Fruit fly (Drosophila melanogaster): ENCODE results near the gene Bulli.
A peak's percentile ranks its signal among the peaks of the same experiment; 100 is the strongest.

Bulli gene

DNA sequence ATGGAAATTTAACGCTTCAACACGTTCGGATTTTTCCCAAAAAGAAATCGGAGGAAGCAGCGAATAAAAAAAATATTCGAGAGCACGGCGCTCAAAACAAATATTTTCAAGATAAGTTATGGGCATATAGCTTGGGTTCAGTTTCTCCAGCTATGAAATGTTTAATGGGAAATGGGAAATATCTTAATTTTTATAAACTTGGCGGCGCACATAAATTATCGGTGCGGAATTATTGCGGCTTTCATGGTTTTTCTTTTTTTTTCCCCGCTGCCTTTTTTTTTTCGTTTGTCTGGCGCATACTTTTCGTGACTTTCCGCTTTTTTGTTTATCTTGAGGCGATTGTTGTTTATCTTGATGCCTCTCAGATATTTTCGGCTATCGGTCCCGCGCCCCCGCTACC lies 9.5 kb downstream of the Bulli start:
- TF ChIP-seq rgr (GFP tag; optimal IDR thresholded peaks at IDR 0.05) (no peak), foxo (GFP tag; optimal IDR thresholded peaks at IDR 0.05) (no peak), Dfd (GFP tag; optimal IDR thresholded peaks at IDR 0.05) (no peak), CrebA (GFP tag; optimal IDR thresholded peaks at IDR 0.05; ENCODE audit: borderline replicate concordance) (no peak), pan (optimal IDR thresholded peaks at IDR 0.05) (no peak), Jra (GFP tag; optimal IDR thresholded peaks at IDR 0.05) (no peak)

DNA sequence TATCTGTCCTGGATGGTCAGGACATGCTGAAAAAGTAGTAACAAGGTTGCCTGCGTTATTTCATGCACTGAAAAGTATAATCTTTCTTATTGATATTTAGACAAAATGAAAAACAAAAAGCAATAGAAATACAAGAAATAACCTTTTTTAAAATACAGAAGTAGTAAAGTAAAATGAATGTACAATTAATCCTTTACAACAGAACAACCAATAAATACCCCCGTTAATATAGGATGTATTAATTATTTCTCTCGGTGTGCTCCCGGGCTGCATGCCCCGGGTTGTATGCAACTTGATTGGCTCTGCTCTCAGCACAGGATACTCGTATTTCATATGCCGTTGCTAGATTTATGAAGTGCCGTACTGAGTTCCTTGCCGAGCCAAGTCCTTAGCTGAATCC lies 10.1 kb downstream of the Bulli start:
- TF ChIP-seq usp (GFP tag; optimal IDR thresholded peaks at IDR 0.05): no peak
- no peak for TF ChIP-seq N (GFP tag; optimal IDR thresholded peaks at IDR 0.05)
- no peak for TF ChIP-seq Mio (GFP tag; optimal IDR thresholded peaks at IDR 0.05)
- no peak for TF ChIP-seq Rel (GFP tag; optimal IDR thresholded peaks at IDR 0.05)
- TF ChIP-seq Rel (tag; optimal IDR thresholded peaks at IDR 0.05): no peak

DNA sequence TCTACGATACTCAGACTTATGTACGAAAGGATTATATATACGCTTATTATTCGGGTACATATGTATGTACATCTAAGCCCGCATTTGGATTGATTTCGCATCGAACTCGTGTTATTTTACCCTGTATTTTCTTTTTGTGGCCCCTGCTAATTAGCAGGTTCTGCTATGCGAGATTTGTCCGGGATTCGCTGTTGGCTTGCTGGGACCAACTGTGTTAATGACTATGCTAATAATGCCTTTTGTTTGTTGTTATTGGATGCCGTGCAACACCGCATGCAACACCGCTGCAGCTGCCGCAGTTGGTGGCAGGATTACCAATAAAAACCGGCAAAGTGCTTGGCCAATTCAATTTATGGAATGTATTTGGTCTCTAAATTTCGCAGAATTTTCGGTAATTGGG lies 12.0 kb downstream of the Bulli start:
- no peak for TF ChIP-seq br (GFP tag; optimal IDR thresholded peaks at IDR 0.05)
- TF ChIP-seq pan (optimal IDR thresholded peaks at IDR 0.05): no peak
- no peak for TF ChIP-seq dl (GFP tag; optimal IDR thresholded peaks at IDR 0.05; ENCODE audit: insufficient read depth in 1 of 2, partially characterized antibody in 2 of 2)

- TF ChIP-seq brk (GFP tag; optimal IDR thresholded peaks at IDR 0.05) (no peak), Rel (GFP tag; optimal IDR thresholded peaks at IDR 0.05) (no peak), Rel (tag; optimal IDR thresholded peaks at IDR 0.05) (no peak), lola (GFP tag; optimal IDR thresholded peaks at IDR 0.05) (no peak), Myc (optimal IDR thresholded peaks at IDR 0.05) (no peak), Hr83 (GFP tag; optimal IDR thresholded peaks at IDR 0.05; ENCODE audit: poor library complexity, severe bottlenecking) (no peak), Hr78 (GFP tag; optimal IDR thresholded peaks at IDR 0.05) (no peak), dl (GFP tag; optimal IDR thresholded peaks at IDR 0.05; ENCODE audit: insufficient read depth in 1 of 2, partially characterized antibody in 2 of 2) (no peak), ey (GFP tag; optimal IDR thresholded peaks at IDR 0.05) (no peak), foxo (GFP tag; optimal IDR thresholded peaks at IDR 0.05) (no peak), CG9705 (GFP tag; optimal IDR thresholded peaks at IDR 0.05) (no peak), br (GFP tag; optimal IDR thresholded peaks at IDR 0.05) (no peak), rgr (GFP tag; optimal IDR thresholded peaks at IDR 0.05) (no peak), jim (GFP tag; optimal IDR thresholded peaks at IDR 0.05) (no peak), tai (GFP tag; optimal IDR thresholded peaks at IDR 0.05) (no peak), Dfd (GFP tag; optimal IDR thresholded peaks at IDR 0.05) (no peak), sage (GFP tag; optimal IDR thresholded peaks at IDR 0.05) (no peak), Mio (GFP tag; optimal IDR thresholded peaks at IDR 0.05) (no peak), fru (GFP tag; optimal IDR thresholded peaks at IDR 0.05) (no peak), CrebA (GFP tag; optimal IDR thresholded peaks at IDR 0.05; ENCODE audit: borderline replicate concordance) (no peak), woc (GFP tag; optimal IDR thresholded peaks at IDR 0.05) (no peak)
These were observed 19.6 kb downstream of the Bulli start for dm6 chr3L:6508083-6508482.

- peak; percentile 10 for TF ChIP-seq Sp1 (GFP tag; optimal IDR thresholded peaks at IDR 0.05)
- no peak for TF ChIP-seq Jra (GFP tag; optimal IDR thresholded peaks at IDR 0.05)
- no peak for TF ChIP-seq rgr (GFP tag; optimal IDR thresholded peaks at IDR 0.05)
These were observed 23.8 kb downstream of the Bulli start for dm6 chr3L:6512284-6512683.

DNA sequence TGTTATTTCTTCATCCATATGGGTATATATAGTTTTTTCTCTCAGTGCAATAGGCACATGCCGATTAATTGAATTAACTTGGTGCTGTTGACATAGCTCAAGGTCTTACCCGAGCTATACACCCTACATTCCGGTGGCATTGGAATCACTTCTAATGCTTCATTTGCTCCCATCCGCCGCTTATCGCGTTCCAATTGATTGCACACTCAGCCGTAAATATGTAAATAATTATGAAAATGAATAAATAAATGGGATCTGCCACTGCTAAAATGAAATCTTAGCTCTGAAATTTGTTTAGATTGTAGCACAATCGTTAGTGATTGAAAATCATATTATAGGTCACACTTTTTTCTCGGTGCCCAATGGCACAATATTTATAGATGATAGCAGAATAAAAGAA lies 28.4 kb downstream of the Bulli start:
- TF ChIP-seq foxo (GFP tag; optimal IDR thresholded peaks at IDR 0.05) (no peak), OdsH (GFP tag; optimal IDR thresholded peaks at IDR 0.05) (no peak), CG9705 (GFP tag; optimal IDR thresholded peaks at IDR 0.05) (no peak)

- TF ChIP-seq Abd-B (GFP tag; optimal IDR thresholded peaks at IDR 0.05): no peak
- TF ChIP-seq CG9705 (GFP tag; optimal IDR thresholded peaks at IDR 0.05): no peak
- TF ChIP-seq Hnf4 (GFP tag; optimal IDR thresholded peaks at IDR 0.05): no peak
- no peak for TF ChIP-seq br (GFP tag; optimal IDR thresholded peaks at IDR 0.05)
- TF ChIP-seq Hr78 (GFP tag; optimal IDR thresholded peaks at IDR 0.05): no peak
- no peak for TF ChIP-seq sage (GFP tag; optimal IDR thresholded peaks at IDR 0.05)
- no peak for TF ChIP-seq rgr (GFP tag; optimal IDR thresholded peaks at IDR 0.05)
- no peak for TF ChIP-seq Mio (GFP tag; optimal IDR thresholded peaks at IDR 0.05)
- no peak for TF ChIP-seq brk (GFP tag; optimal IDR thresholded peaks at IDR 0.05)
- TF ChIP-seq fru (GFP tag; optimal IDR thresholded peaks at IDR 0.05): no peak
- no peak for TF ChIP-seq sv (GFP tag; optimal IDR thresholded peaks at IDR 0.05)
- TF ChIP-seq jim (GFP tag; optimal IDR thresholded peaks at IDR 0.05): no peak
- TF ChIP-seq lola (GFP tag; optimal IDR thresholded peaks at IDR 0.05): no peak
- TF ChIP-seq OdsH (GFP tag; optimal IDR thresholded peaks at IDR 0.05): no peak
- TF ChIP-seq pan (optimal IDR thresholded peaks at IDR 0.05): no peak
These were observed 31.2 kb downstream of the Bulli start for dm6 chr3L:6519678-6520077.

All from whole organism, wandering third instar larva.